Fruit fly (Drosophila melanogaster): ENCODE measurements around the gene Ocho.

dm6 chr3L:14961027-14961426 lies 13.6 kb upstream of the Ocho start:
- TF ChIP-seq lola (GFP tag; optimal IDR thresholded peaks at IDR 0.05), result no peak
- no peak for TF ChIP-seq CG9705 (GFP tag; optimal IDR thresholded peaks at IDR 0.05)
- no peak for TF ChIP-seq jim (GFP tag; optimal IDR thresholded peaks at IDR 0.05)
- no peak for TF ChIP-seq dl (GFP tag; optimal IDR thresholded peaks at IDR 0.05; ENCODE audit: insufficient read depth in 1 of 2, partially characterized antibody in 2 of 2)
- TF ChIP-seq Abd-B (GFP tag; optimal IDR thresholded peaks at IDR 0.05), result no peak
- TF ChIP-seq pan (optimal IDR thresholded peaks at IDR 0.05), result no peak
- no peak for TF ChIP-seq Myc (optimal IDR thresholded peaks at IDR 0.05)
- TF ChIP-seq usp (GFP tag; optimal IDR thresholded peaks at IDR 0.05), result no peak
- TF ChIP-seq foxo (GFP tag; optimal IDR thresholded peaks at IDR 0.05), result no peak
- TF ChIP-seq psq (GFP tag; optimal IDR thresholded peaks at IDR 0.05), result no peak
- no peak for TF ChIP-seq Sp1 (GFP tag; optimal IDR thresholded peaks at IDR 0.05)
